Fruit fly (Drosophila melanogaster) whole organism, embryonic: ENCODE results near the gene piwi.

Experiments used
- B-H1 ChIP-seq: fragments of 200-800 bp; sonication (Bioruptor generic); IDR thresholded peaks from 3 replicates; pipeline ENCODE4 v1.3.6; 2022; ENCODE audit warnings: missing biosample characterization, missing genetic modification characterization
- Bdp1 ChIP-seq: fragments of 200-800 bp; sonication (Bioruptor generic); optimal IDR thresholded peaks from 3 replicates; lab custom pipeline; 2016; ENCODE audit warnings: missing biosample characterization, missing genetic modification characterization
- CG11560 ChIP-seq: fragments of 200-800 bp; sonication (Bioruptor generic); IDR thresholded peaks from 3 replicates; pipeline ENCODE4 v1.3.6; 2022; ENCODE audit warnings: missing biosample characterization, missing genetic modification characterization
- CG12299 ChIP-seq: fragments of 200-800 bp; sonication (Bioruptor generic); optimal IDR thresholded peaks from 2 replicates; lab custom pipeline; 2018; ENCODE audit warnings: missing biosample characterization, mild to moderate bottlenecking, missing genetic modification characterization
- CG1233 ChIP-seq: fragments of 200-800 bp; sonication (Bioruptor generic); optimal IDR thresholded peaks from 4 replicates; lab custom pipeline; 2018; ENCODE audit warnings: missing biosample characterization, mild to moderate bottlenecking, missing genetic modification characterization
- CG13775 ChIP-seq: fragments of 200-800 bp; sonication (Bioruptor generic); optimal IDR thresholded peaks from 3 replicates; lab custom pipeline; 2017; ENCODE audit warnings: missing biosample characterization, mild to moderate bottlenecking, missing genetic modification characterization
- CG14710 ChIP-seq: fragments of 200-800 bp; sonication (Bioruptor generic); optimal IDR thresholded peaks from 3 replicates; lab custom pipeline; 2019; ENCODE audit warnings: missing biosample characterization, mild to moderate bottlenecking, missing genetic modification characterization, moderate library complexity
- CG17186 ChIP-seq: fragments of 200-800 bp; sonication (Bioruptor generic); optimal IDR thresholded peaks from 3 replicates; lab custom pipeline; 2017; ENCODE audit warnings: missing biosample characterization, missing genetic modification reagents, missing genetic modification characterization
- CG17568 ChIP-seq: fragments of 200-800 bp; sonication (Bioruptor generic); optimal IDR thresholded peaks from 2 replicates; lab custom pipeline; 2018; ENCODE audit warnings: missing biosample characterization, mild to moderate bottlenecking, missing genetic modification characterization, moderate library complexity
- CG1832 ChIP-seq: fragments of 200-800 bp; sonication (Bioruptor generic); optimal IDR thresholded peaks from 2 replicates; lab custom pipeline; 2017; ENCODE audit warnings: missing biosample characterization, mild to moderate bottlenecking, missing genetic modification characterization, inconsistent platforms
- CG2712 ChIP-seq: fragments of 200-800 bp; optimal IDR thresholded peaks from 3 replicates; lab custom pipeline; 2019; ENCODE audit warnings: missing biosample characterization, mild to moderate bottlenecking, missing genetic modification characterization, moderate library complexity
- CG2875 ChIP-seq: fragments of 200-800 bp; sonication (Bioruptor generic); optimal IDR thresholded peaks from 2 replicates; lab custom pipeline; 2017; ENCODE audit warnings: missing biosample characterization, mild to moderate bottlenecking, missing genetic modification characterization, missing genetic modification reagents
- CG30020 ChIP-seq: fragments of 200-800 bp; optimal IDR thresholded peaks from 2 replicates; lab custom pipeline; 2019; ENCODE audit warnings: missing biosample characterization, mild to moderate bottlenecking, missing genetic modification characterization, moderate library complexity
- CG31224 ChIP-seq: fragments of 200-800 bp; sonication (Bioruptor generic); IDR thresholded peaks from 2 replicates; pipeline ENCODE4 v1.3.6; 2022; ENCODE audit warnings: missing biosample characterization, missing genetic modification characterization
- CG3163 ChIP-seq: fragments of 200-800 bp; sonication (Bioruptor generic); optimal IDR thresholded peaks from 3 replicates; lab custom pipeline; 2016; ENCODE audit warnings: missing biosample characterization, missing genetic modification characterization
- CG5245 ChIP-seq: fragments of 200-800 bp; sonication (Bioruptor generic); optimal IDR thresholded peaks from 3 replicates; lab custom pipeline; 2016; ENCODE audit warnings: missing biosample characterization, missing genetic modification characterization
- CG6272 ChIP-seq: fragments of 200-800 bp; sonication (Bioruptor generic); IDR thresholded peaks from 2 replicates; pipeline ENCODE4 v1.3.6; 2022; ENCODE audit warnings: missing biosample characterization, missing genetic modification characterization
- CG6654 ChIP-seq: fragments of 200-800 bp; sonication (Bioruptor generic); optimal IDR thresholded peaks from 2 replicates; lab custom pipeline; 2017; ENCODE audit warnings: missing biosample characterization, mild to moderate bottlenecking, missing genetic modification characterization
- CG6765 ChIP-seq: fragments of 200-800 bp; sonication (Bioruptor generic); optimal IDR thresholded peaks from 3 replicates; lab custom pipeline; 2017; ENCODE audit warnings: missing biosample characterization, mild to moderate bottlenecking, missing genetic modification characterization
- CG6813 ChIP-seq: fragments of 200-800 bp; sonication (Bioruptor generic); optimal IDR thresholded peaks from 2 replicates; lab custom pipeline; 2017; ENCODE audit warnings: missing biosample characterization, missing genetic modification characterization, mild to moderate bottlenecking, moderate library complexity, missing genetic modification reagents
- CG9932 ChIP-seq: fragments of 200-800 bp; sonication (Bioruptor generic); IDR thresholded peaks from 2 replicates; pipeline ENCODE4 v1.3.6; 2022; ENCODE audit warnings: missing biosample characterization, missing genetic modification characterization
- CrebB ChIP-seq: fragments of 200-800 bp; sonication (Bioruptor generic); optimal IDR thresholded peaks from 3 replicates; lab custom pipeline; 2018; ENCODE audit warnings: missing biosample characterization, mild to moderate bottlenecking, missing genetic modification characterization
- Dbx ChIP-seq: fragments of 200-800 bp; sonication (Bioruptor generic); IDR thresholded peaks from 3 replicates; pipeline ENCODE4 v1.3.6; 2022; ENCODE audit warnings: missing biosample characterization, missing genetic modification characterization
- Dp ChIP-seq: fragments of 200-800 bp; sonication (Bioruptor generic); optimal IDR thresholded peaks from 2 replicates; lab custom pipeline; 2018; ENCODE audit warnings: missing biosample characterization, mild to moderate bottlenecking, missing genetic modification characterization, moderate library complexity
- Ets97D ChIP-seq: fragments of 200-800 bp; sonication (Bioruptor generic); optimal IDR thresholded peaks from 3 replicates; lab custom pipeline; 2016; ENCODE audit warnings: missing biosample characterization, missing genetic modification characterization
- Hand ChIP-seq: fragments of 200-800 bp; sonication (Bioruptor generic); optimal IDR thresholded peaks from 2 replicates; lab custom pipeline; 2017; ENCODE audit warnings: mild to moderate bottlenecking, missing biosample characterization, missing genetic modification reagents, missing genetic modification characterization
- Kr ChIP-seq: fragments of 200-800 bp; sonication (Bioruptor generic); optimal IDR thresholded peaks from 2 replicates; lab custom pipeline; 2017; ENCODE audit warnings: missing biosample characterization, mild to moderate bottlenecking, missing genetic modification characterization
- Sox100B ChIP-seq: fragments of 200-800 bp; sonication (Bioruptor generic); optimal IDR thresholded peaks from 3 replicates; lab custom pipeline; 2018; ENCODE audit warnings: missing biosample characterization, mild to moderate bottlenecking, missing genetic modification characterization
- Sry-β ChIP-seq: fragments of 200-800 bp; sonication (Bioruptor generic); optimal IDR thresholded peaks from 2 replicates; lab custom pipeline; 2018; ENCODE audit warnings: missing biosample characterization, mild to moderate bottlenecking, missing genetic modification characterization, moderate library complexity
- ac ChIP-seq: fragments of 200-800 bp; sonication (Bioruptor generic); optimal IDR thresholded peaks from 3 replicates; lab custom pipeline; 2017; ENCODE audit warnings: missing biosample characterization, mild to moderate bottlenecking, missing genetic modification characterization
- bbx ChIP-seq: fragments of 200-800 bp; sonication (Bioruptor generic); IDR thresholded peaks from 2 replicates; pipeline ENCODE4 v1.3.6; 2022; ENCODE audit warnings: missing biosample characterization, missing genetic modification characterization; ENCODE audit not compliant: partially characterized antibody
- cg ChIP-seq: fragments of 200-800 bp; sonication (Bioruptor generic); optimal IDR thresholded peaks from 3 replicates; lab custom pipeline; 2019; ENCODE audit warnings: missing biosample characterization, mild to moderate bottlenecking, missing genetic modification characterization, moderate library complexity
- chif ChIP-seq, 2 experiments: fragments of 200-800 bp; sonication (Bioruptor generic); optimal IDR thresholded peaks; 3 replicates each; lab custom pipeline; 2016; ENCODE audit warnings: missing biosample characterization in 2 of 2, missing genetic modification characterization in 2 of 2
- crol ChIP-seq: fragments of 200-800 bp; sonication (Bioruptor generic); IDR thresholded peaks from 2 replicates; pipeline ENCODE4 v1.3.6; 2022; ENCODE audit warnings: missing biosample characterization, missing genetic modification characterization
- crp ChIP-seq, 2 experiments: fragments of 200-800 bp; sonication (Bioruptor generic); optimal IDR thresholded peaks; 2 replicates in 1 of 2; 3 replicates in 1 of 2; lab custom pipeline; 2017; ENCODE audit warnings: missing biosample characterization in 2 of 2, missing genetic modification characterization in 2 of 2, mild to moderate bottlenecking in 1 of 2, moderate library complexity in 1 of 2
- exex ChIP-seq: fragments of 200-800 bp; sonication (Bioruptor generic); optimal IDR thresholded peaks from 4 replicates; lab custom pipeline; 2018; ENCODE audit warnings: missing biosample characterization, mild to moderate bottlenecking, missing genetic modification characterization, moderate library complexity
- fd102C ChIP-seq: fragments of 200-800 bp; sonication (Bioruptor generic); optimal IDR thresholded peaks from 2 replicates; lab custom pipeline; 2018; ENCODE audit warnings: missing biosample characterization, mild to moderate bottlenecking, missing genetic modification characterization, moderate library complexity
- gro ChIP-seq: fragments of 200-800 bp; sonication (Bioruptor generic); optimal IDR thresholded peaks from 2 replicates; lab custom pipeline; 2016; ENCODE audit warnings: missing biosample characterization, missing genetic modification characterization
- ham ChIP-seq: fragments of 200-800 bp; sonication (Bioruptor generic); IDR thresholded peaks from 2 replicates; pipeline ENCODE4 v1.3.6; 2022; ENCODE audit warnings: missing biosample characterization, missing genetic modification characterization
- hkb ChIP-seq, 2 experiments: fragments of 200-800 bp in 1 of 2; fragments of >200 bp in 1 of 2; sonication (Bioruptor generic) in 1 of 2; IDR thresholded peaks in 1 of 2; optimal IDR thresholded peaks in 1 of 2; 2 replicates each; pipeline versions ENCODE4 v1.3.6 to Lab custom; 2017 to 2022; ENCODE audit warnings: missing biosample characterization in 1 of 2, missing genetic modification characterization in 1 of 2
- ken ChIP-seq: fragments of 200-800 bp; sonication (Bioruptor generic); IDR thresholded peaks from 3 replicates; pipeline ENCODE4 v1.3.6; 2022; ENCODE audit warnings: missing biosample characterization, missing genetic modification characterization
- lbe ChIP-seq: fragments of 200-800 bp; sonication (Bioruptor generic); optimal IDR thresholded peaks from 2 replicates; lab custom pipeline; 2016; ENCODE audit warnings: missing biosample characterization, mild to moderate bottlenecking, missing genetic modification characterization
- lola ChIP-seq, 3 experiments: fragments of >200 bp in 2 of 3; fragments of 200-800 bp in 1 of 3; sonication (Bioruptor generic) in 1 of 3; optimal IDR thresholded peaks; 2 replicates each; lab custom pipeline; 2017 to 2019; ENCODE audit warnings: missing biosample characterization in 3 of 3, missing genetic modification characterization in 3 of 3, mild to moderate bottlenecking in 1 of 3, moderate library complexity in 1 of 3
- pnt ChIP-seq: fragments of 200-800 bp; sonication (Bioruptor generic); optimal IDR thresholded peaks from 3 replicates; lab custom pipeline; 2016; ENCODE audit warnings: missing biosample characterization, missing genetic modification characterization
- psq ChIP-seq: fragments of 200-800 bp; sonication (Bioruptor generic); optimal IDR thresholded peaks from 2 replicates; lab custom pipeline; 2017; ENCODE audit warnings: missing biosample characterization, missing genetic modification characterization
- ro ChIP-seq: fragments of 200-800 bp; sonication (Bioruptor generic); IDR thresholded peaks from 2 replicates; pipeline ENCODE4 v1.3.6; 2022; ENCODE audit warnings: missing biosample characterization, missing genetic modification characterization
- sqz ChIP-seq: fragments of 200-800 bp; sonication (Bioruptor generic); optimal IDR thresholded peaks from 3 replicates; lab custom pipeline; 2018; ENCODE audit warnings: missing biosample characterization, mild to moderate bottlenecking, missing genetic modification characterization
- vfl ChIP-seq: fragments of 200-800 bp; sonication (Bioruptor generic); optimal IDR thresholded peaks from 2 replicates; lab custom pipeline; 2016; ENCODE audit warnings: missing biosample characterization, missing genetic modification characterization

piwi gene

dm6 chr2L:11003925-11004673 is 16.9 kb upstream of the piwi start, which contains the start of gene RpL9 (continued):
- TF ChIP-seq bbx (no peak), cg (GFP tag; lab: Kevin White, UChicago) (no peak), lola (GFP tag; optimal IDR thresholded peaks at IDR 0.05; lab: Kevin White, UChicago) (peak in 1 of 3 experiments; percentile 7), psq (peak; percentile 32), Ets97D (GFP tag; lab: Kevin White, UChicago) (peak; percentile 98), ro (no peak), CrebB (tag; lab: Kevin White, UChicago) (peak; percentile 84), fd102C (GFP tag; lab: Kevin White, UChicago) (peak; percentile 33), Sox100B (peak; percentile 81), CG14710 (tag; lab: Kevin White, UChicago) (peak; percentile 56), CG3163 (GFP tag; lab: Kevin White, UChicago) (peak; percentile 8), crol (GFP tag; lab: Robert Waterston, UW) (no peak), CG13775 (GFP tag; lab: Kevin White, UChicago) (peak; percentile 78), Bdp1 (GFP tag; lab: Kevin White, UChicago) (peak; percentile 17), CG17568 (peak; percentile 93), exex (peak; percentile 42), CG6813 (GFP tag; lab: Kevin White, UChicago) (peak; percentile 89), Sry-β (GFP tag; lab: Kevin White, UChicago) (peak; percentile 38), vfl (GFP tag; lab: Kevin White, UChicago) (peak; percentile 5), CG6654 (GFP tag; lab: Kevin White, UChicago) (peak; percentile 29), gro (GFP tag; lab: Kevin White, UChicago) (peak; percentile 73), CG2712 (tag; lab: Kevin White, UChicago) (peak; percentile 50), pnt (GFP tag; lab: Kevin White, UChicago) (no peak), CG12299 (peak; percentile 78), CG9932 (GFP tag; lab: Robert Waterston, UW) (no peak), B-H1 (GFP tag; lab: Robert Waterston, UW) (peak; percentile 23; the same call in 1 of the 3 replicates), Dp (peak; percentile 19), CG17186 (GFP tag; lab: Kevin White, UChicago) (peak; percentile 99), ham (GFP tag; lab: Robert Waterston, UW) (no peak), CG6272 (no peak), Dbx (no peak; the same call in 2 of the 3 replicates), Hand (no peak), CG5245 (GFP tag; lab: Kevin White, UChicago) (peak; percentile 20), Kr (GFP tag; lab: Kevin White, UChicago) (no peak), CG6765 (GFP tag; lab: Kevin White, UChicago) (peak; percentile 94), CG11560 (no peak), crp (GFP tag; optimal IDR thresholded peaks at IDR 0.05; lab: Kevin White, UChicago) (peak in 1 of 2 experiments; percentile 40), lbe (GFP tag; lab: Kevin White, UChicago) (no peak), CG30020 (tag; lab: Kevin White, UChicago) (peak; percentile 17), ac (GFP tag; lab: Kevin White, UChicago) (peak; percentile 70), chif (GFP tag; optimal IDR thresholded peaks at IDR 0.05; lab: Kevin White, UChicago) (peak in 1 of 2 experiments; percentile 28), CG31224 (peak; percentile 49; the same call in 1 of the 2 replicates), CG1832 (no peak), ken (GFP tag; lab: Robert Waterston, UW) (peak; percentile 76; the same call in 1 of the 3 replicates), sqz (GFP tag; lab: Kevin White, UChicago) (no peak), CG1233 (peak; percentile 83), hkb (optimal IDR thresholded peaks at IDR 0.05; lab: Kevin White, UChicago) (no peak), hkb (GFP tag; IDR thresholded peaks at IDR 0.05; lab: Robert Waterston, UW) (peak; percentile 83), CG2875 (GFP tag; lab: Kevin White, UChicago) (peak; percentile 73)
